Fruit fly (Drosophila melanogaster): ENCODE data around the gene CG14664.

DNA sequence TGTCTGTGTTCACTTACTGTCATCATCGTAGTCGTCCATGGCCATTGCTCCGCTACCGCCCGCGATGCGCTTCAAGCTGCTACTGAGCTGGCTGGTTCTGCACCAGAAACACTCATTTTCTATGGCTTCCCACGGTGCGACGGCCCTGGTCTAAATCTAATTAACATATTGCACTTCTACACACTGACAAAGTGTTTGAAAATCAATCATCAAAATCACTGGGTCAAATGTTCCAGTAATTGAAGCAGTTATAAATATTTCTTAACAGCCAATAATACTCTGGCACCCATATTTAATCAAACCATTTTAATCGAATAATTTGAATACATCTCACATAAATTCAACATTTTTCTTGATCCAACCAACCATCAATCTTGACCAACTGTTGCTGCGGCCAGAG, 13.3 kb downstream of the CG14664 start, which contains the start of gene rtp:
- no peak for TF ChIP-seq CG9705 (GFP tag; optimal IDR thresholded peaks at IDR 0.05)
- no peak for TF ChIP-seq usp (GFP tag; optimal IDR thresholded peaks at IDR 0.05)
- TF ChIP-seq foxo (GFP tag; optimal IDR thresholded peaks at IDR 0.05): no peak
- no peak for TF ChIP-seq OdsH (GFP tag; optimal IDR thresholded peaks at IDR 0.05)
- TF ChIP-seq Abd-B (GFP tag; optimal IDR thresholded peaks at IDR 0.05): no peak
- no peak for TF ChIP-seq psq (GFP tag; optimal IDR thresholded peaks at IDR 0.05)
- TF ChIP-seq lola (GFP tag; optimal IDR thresholded peaks at IDR 0.05): no peak
- TF ChIP-seq ey (GFP tag; optimal IDR thresholded peaks at IDR 0.05): no peak

All from whole organism, wandering third instar larva.